Worm (Caenorhabditis elegans): Measurements from ENCODE around the gene ints-7.

- TF ChIP-seq him-1 (tag; optimal IDR thresholded peaks at IDR 0.05) (no peak), W03F9.2 (tag; optimal IDR thresholded peaks at IDR 0.05) (no peak), dao-5 (tag; optimal IDR thresholded peaks at IDR 0.05) (no peak)
Observed at ce11 chrII:11629957-11630356, 47.3 kb downstream of the ints-7 start.

All from whole organism, L4/young adult.